Worm (Caenorhabditis elegans): ENCODE data around the gene ddr-2.

The ddr-2 gene

DNA sequence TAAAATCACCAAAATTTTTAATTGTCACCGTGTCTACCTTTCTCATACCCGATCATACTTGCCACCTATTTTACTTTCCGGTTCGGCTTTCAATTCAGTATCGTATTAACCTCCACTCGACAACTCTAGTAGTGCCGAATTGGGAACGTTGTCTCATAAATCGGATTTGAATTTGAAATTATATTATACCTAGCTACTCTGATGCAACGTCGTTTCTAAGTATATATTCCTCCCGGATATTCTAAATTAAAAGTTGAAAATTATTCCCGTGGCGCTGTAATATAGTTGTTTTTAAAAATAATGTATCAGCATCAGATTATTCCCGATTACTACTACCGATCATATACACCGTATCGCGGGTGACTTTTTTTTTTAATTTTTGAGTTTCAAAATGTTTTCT lies 53.5 kb downstream of the ddr-2 start, which contains the start of gene ZK563.2:
Gene ZK563.2, plus strand, starts transcription at position 301 of the 400 bp plus-strand sequence.
- TF ChIP-seq hlh-6 (tag; optimal IDR thresholded peaks at IDR 0.05) (no peak), pros-1 (tag; optimal IDR thresholded peaks at IDR 0.05) (no peak), unc-42 (tag; optimal IDR thresholded peaks at IDR 0.05) (no peak), ceh-6 (GFP tag; optimal IDR thresholded peaks at IDR 0.05) (no peak), ceh-19 (GFP tag; optimal IDR thresholded peaks at IDR 0.05) (no peak), dmd-4 (tag; optimal IDR thresholded peaks at IDR 0.05; ENCODE audit: borderline replicate concordance) (no peak), C38D4.7 (GFP tag; optimal IDR thresholded peaks at IDR 0.05) (no peak), odd-2 (tag; optimal IDR thresholded peaks at IDR 0.05) (no peak), nhr-232 (tag; optimal IDR thresholded peaks at IDR 0.05) (no peak), ceh-14 (tag; optimal IDR thresholded peaks at IDR 0.05) (no peak), hlh-8 (tag; optimal IDR thresholded peaks at IDR 0.05) (no peak), gmeb-2 (tag; optimal IDR thresholded peaks at IDR 0.05) (no peak), ttx-3 (tag; optimal IDR thresholded peaks at IDR 0.05) (no peak), ref-2 (tag; optimal IDR thresholded peaks at IDR 0.05) (no peak)

ce11 chrX:3369442-3369841 lies 54.3 kb downstream of the ddr-2 start:
- TF ChIP-seq ceh-6 (GFP tag; optimal IDR thresholded peaks at IDR 0.05): no peak
- TF ChIP-seq ceh-14 (tag; optimal IDR thresholded peaks at IDR 0.05): no peak
- TF ChIP-seq pqm-1 (tag; optimal IDR thresholded peaks at IDR 0.05): no peak
- TF ChIP-seq lin-11 (tag; optimal IDR thresholded peaks at IDR 0.05): no peak
- no peak for TF ChIP-seq ceh-45 (GFP tag; IDR thresholded peaks at IDR 0.05)
- TF ChIP-seq hlh-30 (tag; optimal IDR thresholded peaks at IDR 0.05; ENCODE audit: insufficient read depth): no peak
- TF ChIP-seq ceh-24 (tag; optimal IDR thresholded peaks at IDR 0.05): no peak
- no peak for TF ChIP-seq ztf-16 (tag; optimal IDR thresholded peaks at IDR 0.05)
- no peak for TF ChIP-seq madf-2 (tag; optimal IDR thresholded peaks at IDR 0.05)
- no peak for TF ChIP-seq C08G9.2 (tag; optimal IDR thresholded peaks at IDR 0.05)
- no peak for TF ChIP-seq syd-9 (tag; optimal IDR thresholded peaks at IDR 0.05)
- TF ChIP-seq ttx-3 (tag; optimal IDR thresholded peaks at IDR 0.05): no peak
- no peak for TF ChIP-seq ref-2 (tag; optimal IDR thresholded peaks at IDR 0.05)
- TF ChIP-seq sox-2 (GFP tag; IDR thresholded peaks at IDR 0.05): no peak
- no peak for TF ChIP-seq K02D7.2 (tag; optimal IDR thresholded peaks at IDR 0.05)
- TF ChIP-seq nfya-1 (tag; optimal IDR thresholded peaks at IDR 0.05): no peak
- TF ChIP-seq ceh-48 (tag; optimal IDR thresholded peaks at IDR 0.05): no peak
- no peak for TF ChIP-seq ceh-22 (tag; optimal IDR thresholded peaks at IDR 0.05)
- no peak for TF ChIP-seq ceh-9 (tag; optimal IDR thresholded peaks at IDR 0.05)

DNA sequence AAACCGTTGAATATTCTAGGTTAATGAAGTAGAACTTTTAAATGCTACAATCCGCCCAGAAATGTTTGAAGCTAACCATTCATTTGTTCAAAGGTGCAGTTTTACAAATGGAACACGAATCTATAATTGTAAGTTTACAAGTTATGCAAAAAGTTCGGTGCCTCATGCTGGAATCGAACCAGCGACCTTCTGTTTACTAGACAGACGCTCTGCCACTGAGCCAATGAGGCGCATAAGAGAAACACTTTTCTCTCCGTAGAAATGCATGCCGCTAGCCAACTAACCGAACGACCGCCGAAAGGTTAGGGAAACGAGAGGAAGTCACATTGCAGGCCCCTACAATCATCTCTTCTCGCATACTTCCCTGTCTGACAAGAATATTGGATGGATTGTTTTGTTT lies 56.1 kb downstream of the ddr-2 start:
- peak; percentile 85 for TF ChIP-seq C38D4.7 (GFP tag; optimal IDR thresholded peaks at IDR 0.05)
- peak; percentile 42 for TF ChIP-seq zip-5 (tag; optimal IDR thresholded peaks at IDR 0.05)
- TF ChIP-seq nhr-232 (tag; optimal IDR thresholded peaks at IDR 0.05): peak; percentile 82
- TF ChIP-seq nfya-1 (tag; optimal IDR thresholded peaks at IDR 0.05): peak; percentile 76
- TF ChIP-seq ceh-48 (tag; optimal IDR thresholded peaks at IDR 0.05): peak; percentile 70
- no peak for TF ChIP-seq ceh-22 (tag; optimal IDR thresholded peaks at IDR 0.05)
- TF ChIP-seq unc-55 (GFP tag; optimal IDR thresholded peaks at IDR 0.05): peak; percentile 8
- TF ChIP-seq pqm-1 (tag; optimal IDR thresholded peaks at IDR 0.05): peak; percentile 58
- TF ChIP-seq ceh-34 (tag; optimal IDR thresholded peaks at IDR 0.05): peak; percentile 79
- TF ChIP-seq T23F11.4 (GFP tag; optimal IDR thresholded peaks at IDR 0.05): peak; percentile 82
- TF ChIP-seq lim-6 (tag; optimal IDR thresholded peaks at IDR 0.05): peak; percentile 59
- TF ChIP-seq sdc-2 (tag; optimal IDR thresholded peaks at IDR 0.05): peak; percentile 84
- TF ChIP-seq ceh-18 (tag; optimal IDR thresholded peaks at IDR 0.05): peak; percentile 81
- TF ChIP-seq pat-9 (tag; optimal IDR thresholded peaks at IDR 0.05): peak; percentile 80
- peak; percentile 51 for TF ChIP-seq hlh-30 (tag; optimal IDR thresholded peaks at IDR 0.05; ENCODE audit: insufficient read depth)
- TF ChIP-seq hlh-13 (GFP tag; optimal IDR thresholded peaks at IDR 0.05): peak; percentile 83
- peak; percentile 89 for TF ChIP-seq hlh-6 (tag; optimal IDR thresholded peaks at IDR 0.05)
- TF ChIP-seq ceh-6 (GFP tag; optimal IDR thresholded peaks at IDR 0.05): peak; percentile 89
- peak; percentile 79 for TF ChIP-seq Y22D7AL.16 (tag; optimal IDR thresholded peaks at IDR 0.05)
- peak; percentile 87 for TF ChIP-seq ttx-3 (tag; optimal IDR thresholded peaks at IDR 0.05)
- TF ChIP-seq pag-3 (tag; optimal IDR thresholded peaks at IDR 0.05; ENCODE audit: borderline replicate concordance): no peak
- TF ChIP-seq ahr-1 (tag; optimal IDR thresholded peaks at IDR 0.05): peak; percentile 64
- TF ChIP-seq ceh-31 (tag; optimal IDR thresholded peaks at IDR 0.05): peak; percentile 70
- TF ChIP-seq dve-1 (tag; optimal IDR thresholded peaks at IDR 0.05): peak; percentile 48
- peak; percentile 61 for TF ChIP-seq ceh-2 (tag; optimal IDR thresholded peaks at IDR 0.05)
- peak; percentile 12 for TF ChIP-seq ceh-30 (tag; optimal IDR thresholded peaks at IDR 0.05)
- TF ChIP-seq unc-3 (GFP tag; conservative IDR thresholded peaks at IDR 0.05): peak; percentile 88
- TF ChIP-seq unc-3 (tag; optimal IDR thresholded peaks at IDR 0.05): peak; percentile 52
- TF ChIP-seq che-1 (tag; optimal IDR thresholded peaks at IDR 0.05): peak; percentile 86

Measured in whole organism, late embryonic.